Worm (Caenorhabditis elegans): ENCODE results near the gene fbxa-160.
"Not testable (repeated sequence)": the region's sequence is repeated elsewhere in the genome, so short reads cannot be mapped to it uniquely, and the experiment has no call there.

DNA sequence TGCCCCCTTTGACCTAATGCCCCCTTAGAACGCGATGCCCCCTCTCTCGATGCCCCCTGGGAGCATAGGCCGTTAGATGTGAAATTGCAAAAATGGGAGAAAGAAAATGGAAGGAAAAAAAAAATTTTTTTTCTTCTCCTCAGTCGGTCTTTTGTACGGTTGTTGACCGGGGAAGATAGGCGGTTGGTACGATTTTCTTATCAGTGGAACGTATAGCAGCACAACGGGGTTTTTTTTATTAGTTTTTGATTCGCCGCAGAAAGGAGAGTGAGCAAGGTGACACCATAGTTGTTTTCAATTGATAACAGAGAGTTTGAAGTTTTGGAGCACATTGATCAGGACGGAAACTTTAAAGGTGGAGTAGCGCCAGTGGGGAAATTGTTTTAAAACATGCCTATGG lies 35.3 kb upstream of the fbxa-160 start:
- not testable (repeated sequence) for TF ChIP-seq ceh-82 (tag; optimal IDR thresholded peaks at IDR 0.05); nhr-237 (tag; optimal IDR thresholded peaks at IDR 0.05); unc-62 (GFP tag; optimal IDR thresholded peaks at IDR 0.05); elt-3 (tag; optimal IDR thresholded peaks at IDR 0.05); ztf-11 (tag; optimal IDR thresholded peaks at IDR 0.05); sma-3 (GFP tag; optimal IDR thresholded peaks at IDR 0.05); mdl-1 (tag; optimal IDR thresholded peaks at IDR 0.05); unc-39 (tag; optimal IDR thresholded peaks at IDR 0.05); nhr-6 (tag; optimal IDR thresholded peaks at IDR 0.05); zag-1 (tag; optimal IDR thresholded peaks at IDR 0.05); ama-1 (optimal IDR thresholded peaks at IDR 0.05); egl-27 (tag; optimal IDR thresholded peaks at IDR 0.05); nhr-10 (tag; optimal IDR thresholded peaks at IDR 0.05); R02D3.7 (tag; optimal IDR thresholded peaks at IDR 0.05)

Data from whole organism, L2 larva.